Worm (Caenorhabditis elegans): ENCODE results near the gene npp-15.

- no peak for TF ChIP-seq tab-1 (GFP tag; IDR thresholded peaks at IDR 0.05)
- no peak for TF ChIP-seq klf-2 (GFP tag; conservative IDR thresholded peaks at IDR 0.05)
- TF ChIP-seq flt-1 (GFP tag; IDR thresholded peaks at IDR 0.05), result no peak
- TF ChIP-seq T22C8.4 (GFP tag; IDR thresholded peaks at IDR 0.05), result no peak
- TF ChIP-seq ztf-23 (GFP tag; IDR thresholded peaks at IDR 0.05), result no peak
Measured at ce11 chrIII:7958085-7958484, 29.2 kb downstream of the npp-15 start, which contains the start of gene C29E4.11.
